Worm (Caenorhabditis elegans) whole organism, L4/young adult: ENCODE measurements around the gene anmt-1.
A peak's percentile ranks its signal among the peaks of the same experiment; 100 is the strongest.

ENCODE experiments used
- W03F9.2 ChIP-seq: fragments of 150-350 bp; optimal IDR thresholded peaks from 2 replicates; lab custom pipeline; 2014; ENCODE audit warnings: missing biosample characterization, missing genetic modification characterization
- him-1 ChIP-seq: sonication (generic microtip); optimal IDR thresholded peaks from 2 replicates; lab custom pipeline; 2016; ENCODE audit warnings: missing genotype, missing genetic modification reagents, missing genetic modification characterization, missing compliant biosample characterization

ce11 chrIII:8639188-8639795, 45.3 kb upstream of the anmt-1 start, which contains the start of gene fip-1:
- peak; percentile 65 for TF ChIP-seq W03F9.2 (tag; lab: Kevin White, UChicago)
- no peak for TF ChIP-seq him-1
